Worm (Caenorhabditis elegans) whole organism, L4/young adult: ENCODE data around the gene wbp-2.

ENCODE experiments used
- W03F9.2 ChIP-seq: fragments of 150-350 bp; optimal IDR thresholded peaks from 2 replicates; lab custom pipeline; 2014; ENCODE audit warnings: missing biosample characterization, missing genetic modification characterization
- dao-5 ChIP-seq: sonication (generic microtip); optimal IDR thresholded peaks from 2 replicates; lab custom pipeline; 2016; ENCODE audit warnings: missing genotype, missing genetic modification characterization, moderate library complexity, missing compliant biosample characterization
- him-1 ChIP-seq: sonication (generic microtip); optimal IDR thresholded peaks from 2 replicates; lab custom pipeline; 2016; ENCODE audit warnings: missing genotype, missing genetic modification reagents, missing genetic modification characterization, missing compliant biosample characterization

DNA sequence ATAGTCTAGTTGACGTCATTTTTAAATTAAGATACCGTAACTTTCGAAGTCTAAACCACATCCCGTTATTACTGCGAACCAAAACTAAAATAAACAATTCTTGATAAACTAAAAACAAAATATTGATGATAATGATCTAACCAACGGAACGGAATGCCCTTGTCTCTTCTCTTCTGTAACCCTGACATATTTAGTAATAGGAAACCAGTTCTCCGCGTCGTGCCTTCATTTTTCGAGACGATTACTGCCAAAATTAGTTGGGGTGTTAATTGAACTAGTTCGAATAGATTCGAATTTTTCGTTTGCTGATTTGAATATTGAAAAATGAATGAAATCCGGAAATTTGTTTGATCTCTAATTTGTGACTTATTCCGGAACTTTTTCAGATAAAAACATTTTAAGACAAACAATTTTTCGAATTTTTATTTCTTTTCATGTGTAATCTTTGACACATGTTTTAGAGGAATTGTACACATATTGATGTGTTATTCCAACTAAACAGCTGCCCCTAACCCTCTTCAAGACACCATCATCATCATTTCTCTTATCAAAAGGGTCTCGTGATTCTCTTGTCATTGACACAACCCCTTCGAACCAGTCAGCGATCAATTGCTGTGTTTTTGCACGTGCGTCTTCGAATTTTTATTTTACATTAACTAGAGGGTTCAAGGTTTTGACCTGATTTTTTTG lies 45.8 kb upstream of the wbp-2 start:
- TF ChIP-seq W03F9.2 (tag; lab: Kevin White, UChicago) = peak; percentile 30
- TF ChIP-seq him-1 (tag; lab: Kevin White, UChicago) = no peak
- no peak for TF ChIP-seq dao-5
